Worm (Caenorhabditis elegans): ENCODE data around the gene C09G5.14.

C09G5.14 gene

ce11 chrII:10684954-10685353, 38.0 kb downstream of the C09G5.14 start:
- TF ChIP-seq ztf-18 (tag; optimal IDR thresholded peaks at IDR 0.05) (no peak), B0019.2 (GFP tag; conservative IDR thresholded peaks at IDR 0.05) (no peak), nfya-1 (tag; optimal IDR thresholded peaks at IDR 0.05; ENCODE audit: borderline replicate concordance, insufficient read depth) (no peak), gei-17 (GFP tag; optimal IDR thresholded peaks at IDR 0.05) (no peak), hmg-1.2 (GFP tag; IDR thresholded peaks at IDR 0.05) (no peak)

ce11 chrII:10680614-10681013, 42.4 kb downstream of the C09G5.14 start:
- no peak for TF ChIP-seq mel-28 (tag; optimal IDR thresholded peaks at IDR 0.05; ENCODE audit: borderline replicate concordance)
- no peak for TF ChIP-seq lsl-1 (GFP tag; optimal IDR thresholded peaks at IDR 0.05)
- TF ChIP-seq him-1 (tag; optimal IDR thresholded peaks at IDR 0.05): no peak
- TF ChIP-seq F10E7.11 (tag; optimal IDR thresholded peaks at IDR 0.05): no peak
- TF ChIP-seq Y67H2A.10 (GFP tag; conservative IDR thresholded peaks at IDR 0.05): no peak
- TF ChIP-seq unc-62 (GFP tag; optimal IDR thresholded peaks at IDR 0.05): no peak
- no peak for TF ChIP-seq efl-1 (GFP tag; optimal IDR thresholded peaks at IDR 0.05)
- TF ChIP-seq F22D6.2 (tag; optimal IDR thresholded peaks at IDR 0.05): no peak

- TF ChIP-seq unc-62 (GFP tag; optimal IDR thresholded peaks at IDR 0.05) (no peak), attf-5 (GFP tag; optimal IDR thresholded peaks at IDR 0.05) (no peak), B0035.1 (tag; optimal IDR thresholded peaks at IDR 0.05) (no peak), die-1 (tag; optimal IDR thresholded peaks at IDR 0.05) (no peak), F10E7.11 (tag; optimal IDR thresholded peaks at IDR 0.05) (no peak), aptf-3 (GFP tag; IDR thresholded peaks at IDR 0.05) (no peak), ztf-3 (GFP tag; optimal IDR thresholded peaks at IDR 0.05) (no peak), F37B4.10 (GFP tag; IDR thresholded peaks at IDR 0.05) (no peak), Y53G8AR.9 (GFP tag; conservative IDR thresholded peaks at IDR 0.05) (no peak)
Observed at ce11 chrII:10680130-10680529, 42.8 kb downstream of the C09G5.14 start.

DNA sequence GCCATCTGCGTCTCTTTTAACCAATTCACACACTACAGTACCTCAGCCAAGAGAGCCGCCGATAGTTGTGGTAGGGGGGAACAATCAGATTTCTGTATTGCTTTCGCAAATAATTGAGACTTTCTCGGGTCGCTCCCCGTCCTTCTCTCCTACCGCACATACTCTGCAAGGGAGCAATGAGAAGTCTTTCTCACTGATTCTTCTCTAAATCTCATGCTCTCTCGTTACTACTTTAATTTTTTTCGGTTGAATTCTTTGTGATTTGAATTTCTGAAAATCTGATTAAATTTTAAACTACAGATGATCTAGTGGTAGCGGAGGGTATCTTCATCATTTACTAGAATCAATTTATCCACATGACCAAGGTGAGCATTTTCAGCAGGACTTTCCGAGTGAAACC, 47.7 kb downstream of the C09G5.14 start, which contains the start of gene ptb-1:
Gene ptb-1 (plus strand): TSS at position 301 of the 400 bp plus-strand sequence.
- TF ChIP-seq chd-7 (tag; optimal IDR thresholded peaks at IDR 0.05) (no peak), xnd-1 (tag; optimal IDR thresholded peaks at IDR 0.05) (no peak), rcor-1 (GFP tag; IDR thresholded peaks at IDR 0.05) (no peak), hlh-12 (tag; optimal IDR thresholded peaks at IDR 0.05) (no peak), F37B4.10 (GFP tag; IDR thresholded peaks at IDR 0.05) (no peak), madf-10 (tag; optimal IDR thresholded peaks at IDR 0.05) (no peak), K12H6.12 (tag; optimal IDR thresholded peaks at IDR 0.05) (no peak), F10E7.11 (tag; optimal IDR thresholded peaks at IDR 0.05) (no peak), repo-1 (tag; optimal IDR thresholded peaks at IDR 0.05) (no peak), madf-3 (GFP tag; IDR thresholded peaks at IDR 0.05) (no peak)

Measured in whole organism, young adult.